Fruit fly (Drosophila melanogaster) whole organism, wandering third instar larva: ENCODE data around the gene CG2233.

ENCODE experiments used
- Hnf4 ChIP-seq: fragments of 200-800 bp; sonication (Bioruptor generic); optimal IDR thresholded peaks from 2 replicates; lab custom pipeline; 2016; ENCODE audit warnings: missing biosample characterization, mild to moderate bottlenecking, missing genetic modification characterization
- tai ChIP-seq: sonication (Bioruptor generic); optimal IDR thresholded peaks from 2 replicates; lab custom pipeline; 2016; ENCODE audit warnings: missing biosample characterization, missing genetic modification characterization

- TF ChIP-seq Hnf4 (GFP tag; lab: Kevin White, UChicago) (no peak), tai (GFP tag; lab: Kevin White, UChicago) (no peak)
Observed at dm6 chrX:8081427-8082185, 44.3 kb upstream of the CG2233 start, which contains the start of gene Ldsdh1.
